Fruit fly (Drosophila melanogaster) whole organism, embryonic: Measurements from ENCODE around the gene Sgs5bis.

ENCODE experiments used
- Aef1 ChIP-seq: fragments of 200-800 bp; sonication (Bioruptor generic); IDR thresholded peaks from 3 replicates; pipeline ENCODE4 v1.3.6; 2022; ENCODE audit warnings: missing biosample characterization, missing genetic modification characterization
- CG10979 ChIP-seq: fragments of 200-800 bp; sonication (Bioruptor generic); optimal IDR thresholded peaks from 2 replicates; lab custom pipeline; 2018; ENCODE audit warnings: missing biosample characterization, mild to moderate bottlenecking, missing genetic modification characterization, moderate library complexity
- CG11398 ChIP-seq: fragments of 200-800 bp; sonication (Bioruptor generic); optimal IDR thresholded peaks from 2 replicates; lab custom pipeline; 2016; ENCODE audit warnings: missing biosample characterization, missing genetic modification characterization
- CG12071 ChIP-seq: fragments of 200-800 bp; sonication (Bioruptor generic); optimal IDR thresholded peaks from 3 replicates; lab custom pipeline; 2018; ENCODE audit warnings: missing biosample characterization, mild to moderate bottlenecking, missing genetic modification characterization
- CG13775 ChIP-seq: fragments of 200-800 bp; sonication (Bioruptor generic); optimal IDR thresholded peaks from 3 replicates; lab custom pipeline; 2017; ENCODE audit warnings: missing biosample characterization, mild to moderate bottlenecking, missing genetic modification characterization
- CG13894 ChIP-seq: fragments of 200-800 bp; sonication (Bioruptor generic); optimal IDR thresholded peaks from 3 replicates; lab custom pipeline; 2018; ENCODE audit warnings: missing biosample characterization, mild to moderate bottlenecking, missing genetic modification characterization, moderate library complexity
- CG14667 ChIP-seq: fragments of 200-800 bp; sonication (Bioruptor generic); IDR thresholded peaks from 2 replicates; pipeline ENCODE4 v1.3.6; 2022; ENCODE audit warnings: missing biosample characterization, missing genetic modification characterization
- CG17568 ChIP-seq: fragments of 200-800 bp; sonication (Bioruptor generic); optimal IDR thresholded peaks from 2 replicates; lab custom pipeline; 2018; ENCODE audit warnings: missing biosample characterization, mild to moderate bottlenecking, missing genetic modification characterization, moderate library complexity
- CG17829 ChIP-seq: fragments of 200-800 bp; optimal IDR thresholded peaks from 2 replicates; lab custom pipeline; 2019; ENCODE audit warnings: missing biosample characterization, mild to moderate bottlenecking, missing genetic modification characterization, moderate library complexity
- CG3065 ChIP-seq: fragments of 200-800 bp; sonication (Bioruptor generic); optimal IDR thresholded peaks from 2 replicates; lab custom pipeline; 2016; ENCODE audit warnings: missing biosample characterization, missing genetic modification characterization
- CG31388 ChIP-seq: fragments of 200-800 bp; sonication (Bioruptor generic); optimal IDR thresholded peaks from 2 replicates; lab custom pipeline; 2016; ENCODE audit warnings: missing biosample characterization, missing genetic modification characterization
- CG3281 ChIP-seq: fragments of 200-800 bp; sonication (Bioruptor generic); optimal IDR thresholded peaks from 3 replicates; lab custom pipeline; 2017; ENCODE audit warnings: missing biosample characterization, mild to moderate bottlenecking, missing genetic modification characterization
- CG33557 ChIP-seq: fragments of 200-800 bp; sonication (Bioruptor generic); optimal IDR thresholded peaks from 2 replicates; lab custom pipeline; 2019; ENCODE audit warnings: missing biosample characterization, mild to moderate bottlenecking, missing genetic modification characterization, moderate library complexity
- CG42726 ChIP-seq: fragments of 200-800 bp; sonication (Bioruptor generic); IDR thresholded peaks from 2 replicates; pipeline ENCODE4 v1.3.6; 2022; ENCODE audit warnings: missing biosample characterization, missing genetic modification characterization; ENCODE audit not compliant: partially characterized antibody
- CG7271 ChIP-seq: fragments of 200-800 bp; sonication (Bioruptor generic); optimal IDR thresholded peaks from 2 replicates; lab custom pipeline; 2018; ENCODE audit warnings: missing biosample characterization, mild to moderate bottlenecking, missing genetic modification characterization, moderate library complexity
- CG7963 ChIP-seq: fragments of 200-800 bp; sonication (Bioruptor generic); IDR thresholded peaks from 3 replicates; pipeline ENCODE4 v1.3.6; 2022; ENCODE audit warnings: missing biosample characterization, missing genetic modification characterization; ENCODE audit not compliant: partially characterized antibody
- CG8089 ChIP-seq: fragments of 200-800 bp; sonication (Bioruptor generic); optimal IDR thresholded peaks from 3 replicates; lab custom pipeline; 2016; ENCODE audit warnings: missing biosample characterization, missing genetic modification characterization
- CG8290 ChIP-seq, 3 experiments: fragments of 200-800 bp; sonication (Bioruptor generic); optimal IDR thresholded peaks; 2 replicates each; lab custom pipeline; 2016 to 2019; ENCODE audit warnings: missing biosample characterization in 3 of 3, missing genetic modification characterization in 3 of 3, mild to moderate bottlenecking in 2 of 3, moderate library complexity in 1 of 3
- CG8359 ChIP-seq: fragments of 200-800 bp; sonication (Bioruptor generic); optimal IDR thresholded peaks from 2 replicates; lab custom pipeline; 2017; ENCODE audit warnings: missing biosample characterization, mild to moderate bottlenecking, missing genetic modification characterization, borderline replicate concordance
- CG8765 ChIP-seq: fragments of 200-800 bp; sonication (Bioruptor generic); IDR thresholded peaks from 2 replicates; pipeline ENCODE4 v1.3.6; 2022; ENCODE audit warnings: missing biosample characterization, missing genetic modification characterization
- Eip74EF ChIP-seq, 2 experiments: fragments of 200-800 bp in 1 of 2; fragments of >200 bp in 1 of 2; sonication (Bioruptor generic) in 1 of 2; optimal IDR thresholded peaks; 2 replicates each; lab custom pipeline; 2017 to 2019; ENCODE audit warnings: missing biosample characterization in 2 of 2, missing genetic modification characterization in 2 of 2, mild to moderate bottlenecking in 1 of 2, moderate library complexity in 1 of 2
- HmgD ChIP-seq: fragments of 200-800 bp; sonication (Bioruptor generic); optimal IDR thresholded peaks from 3 replicates; lab custom pipeline; 2016; ENCODE audit warnings: missing biosample characterization, missing genetic modification characterization
- Oli ChIP-seq: fragments of 200-800 bp; sonication (Bioruptor generic); optimal IDR thresholded peaks from 2 replicates; lab custom pipeline; 2018; ENCODE audit warnings: missing biosample characterization, mild to moderate bottlenecking, missing genetic modification characterization, moderate library complexity
- PHDP ChIP-seq: fragments of 200-800 bp; sonication (Bioruptor generic); optimal IDR thresholded peaks from 3 replicates; lab custom pipeline; 2018; ENCODE audit warnings: missing biosample characterization, mild to moderate bottlenecking, missing genetic modification characterization, moderate library complexity
- Stat92E ChIP-seq, 3 experiments: fragments of >200 bp in 2 of 3; fragments of 200-800 bp in 1 of 3; sonication (Bioruptor generic) in 1 of 3; optimal IDR thresholded peaks; 2 replicates each; lab custom pipeline; 2017 to 2019; ENCODE audit warnings: missing biosample characterization in 3 of 3, missing genetic modification characterization in 3 of 3, mild to moderate bottlenecking in 1 of 3, moderate library complexity in 1 of 3
- al ChIP-seq: fragments of 200-800 bp; sonication (Bioruptor generic); IDR thresholded peaks from 2 replicates; pipeline ENCODE4 v1.3.6; 2022; ENCODE audit warnings: missing biosample characterization, missing genetic modification characterization
- bcd ChIP-seq: fragments of 200-800 bp; sonication (Bioruptor generic); optimal IDR thresholded peaks from 2 replicates; lab custom pipeline; 2017; ENCODE audit warnings: missing biosample characterization, mild to moderate bottlenecking, missing genetic modification characterization
- bowl ChIP-seq: fragments of 200-800 bp; sonication (Bioruptor generic); IDR thresholded peaks from 2 replicates; pipeline ENCODE4 v1.3.6; 2022; ENCODE audit warnings: missing biosample characterization, missing genetic modification characterization
- cad ChIP-seq: fragments of >200 bp; optimal IDR thresholded peaks from 2 replicates; lab custom pipeline; 2017; ENCODE audit warnings: missing biosample characterization, missing genetic modification characterization
- cato ChIP-seq: fragments of 200-800 bp; sonication (Bioruptor generic); optimal IDR thresholded peaks from 2 replicates; lab custom pipeline; 2016; ENCODE audit warnings: missing biosample characterization, missing genetic modification characterization, borderline replicate concordance
- chif ChIP-seq, 2 experiments: fragments of 200-800 bp; sonication (Bioruptor generic); optimal IDR thresholded peaks; 3 replicates each; lab custom pipeline; 2016; ENCODE audit warnings: missing biosample characterization in 2 of 2, missing genetic modification characterization in 2 of 2
- ftz-f1 ChIP-seq: fragments of 200-800 bp; sonication (Bioruptor generic); optimal IDR thresholded peaks from 2 replicates; lab custom pipeline; 2016; ENCODE audit warnings: missing biosample characterization, missing genetic modification characterization
- gro ChIP-seq: fragments of 200-800 bp; sonication (Bioruptor generic); optimal IDR thresholded peaks from 2 replicates; lab custom pipeline; 2016; ENCODE audit warnings: missing biosample characterization, missing genetic modification characterization
- ken ChIP-seq: fragments of 200-800 bp; sonication (Bioruptor generic); IDR thresholded peaks from 3 replicates; pipeline ENCODE4 v1.3.6; 2022; ENCODE audit warnings: missing biosample characterization, missing genetic modification characterization
- lab ChIP-seq: fragments of 200-800 bp; sonication (Bioruptor generic); optimal IDR thresholded peaks from 3 replicates; lab custom pipeline; 2017; ENCODE audit warnings: missing biosample characterization, missing genetic modification characterization, mild to moderate bottlenecking, moderate library complexity, missing genetic modification reagents
- mam ChIP-seq: fragments of 200-800 bp; sonication (Bioruptor generic); optimal IDR thresholded peaks from 3 replicates; lab custom pipeline; 2016; ENCODE audit warnings: missing biosample characterization, missing genetic modification characterization
- odd ChIP-seq: fragments of 200-800 bp; sonication (Bioruptor generic); optimal IDR thresholded peaks from 2 replicates; lab custom pipeline; 2017; ENCODE audit warnings: missing biosample characterization, mild to moderate bottlenecking, missing genetic modification characterization
- pan ChIP-seq, 4 experiments: fragments of >200 bp in 3 of 4; fragments of 200-800 bp in 1 of 4; sonication (Bioruptor generic) in 1 of 4; optimal IDR thresholded peaks in 3 of 4; IDR thresholded peaks in 1 of 4; 2 replicates each; pipeline versions ENCODE4 v1.3.6 to Lab custom; 2017 to 2022; ENCODE audit warnings: missing biosample characterization in 2 of 4, missing genetic modification characterization in 2 of 4, mixed read lengths in 1 of 4
- phol ChIP-seq: fragments of 200-800 bp; sonication (Bioruptor generic); optimal IDR thresholded peaks from 3 replicates; lab custom pipeline; 2018; ENCODE audit warnings: missing biosample characterization, mild to moderate bottlenecking, missing genetic modification characterization, moderate library complexity
- sc ChIP-seq, 3 experiments: fragments of >200 bp in 2 of 3; fragments of 200-800 bp in 1 of 3; sonication (Bioruptor generic) in 1 of 3; optimal IDR thresholded peaks; 2 replicates in 2 of 3; 3 replicates in 1 of 3; lab custom pipeline; 2017; ENCODE audit warnings: mild to moderate bottlenecking in 1 of 3, missing biosample characterization in 1 of 3, missing genetic modification characterization in 1 of 3, missing genetic modification reagents in 1 of 3
- sisA ChIP-seq: fragments of 200-800 bp; sonication (Bioruptor generic); IDR thresholded peaks from 2 replicates; pipeline ENCODE4 v1.3.6; 2022; ENCODE audit warnings: missing biosample characterization, missing genetic modification characterization
- sna ChIP-seq: fragments of 200-800 bp; sonication (Bioruptor generic); IDR thresholded peaks from 2 replicates; pipeline ENCODE4 v1.3.6; 2022; ENCODE audit warnings: missing biosample characterization, missing genetic modification characterization; ENCODE audit not compliant: partially characterized antibody
- tap ChIP-seq: fragments of 200-800 bp; optimal IDR thresholded peaks from 3 replicates; lab custom pipeline; 2019; ENCODE audit warnings: missing biosample characterization, mild to moderate bottlenecking, missing genetic modification characterization, moderate library complexity
- tgo ChIP-seq: fragments of 200-800 bp; sonication (Bioruptor generic); IDR thresholded peaks from 3 replicates; pipeline ENCODE4 v1.3.6; 2022; ENCODE audit warnings: missing biosample characterization, missing genetic modification characterization
- usp ChIP-seq: fragments of >200 bp; optimal IDR thresholded peaks from 2 replicates; lab custom pipeline; 2017; ENCODE audit warnings: missing biosample characterization, missing genetic modification characterization
- vfl ChIP-seq: fragments of 200-800 bp; sonication (Bioruptor generic); optimal IDR thresholded peaks from 2 replicates; lab custom pipeline; 2016; ENCODE audit warnings: missing biosample characterization, missing genetic modification characterization

Sgs5bis gene

DNA sequence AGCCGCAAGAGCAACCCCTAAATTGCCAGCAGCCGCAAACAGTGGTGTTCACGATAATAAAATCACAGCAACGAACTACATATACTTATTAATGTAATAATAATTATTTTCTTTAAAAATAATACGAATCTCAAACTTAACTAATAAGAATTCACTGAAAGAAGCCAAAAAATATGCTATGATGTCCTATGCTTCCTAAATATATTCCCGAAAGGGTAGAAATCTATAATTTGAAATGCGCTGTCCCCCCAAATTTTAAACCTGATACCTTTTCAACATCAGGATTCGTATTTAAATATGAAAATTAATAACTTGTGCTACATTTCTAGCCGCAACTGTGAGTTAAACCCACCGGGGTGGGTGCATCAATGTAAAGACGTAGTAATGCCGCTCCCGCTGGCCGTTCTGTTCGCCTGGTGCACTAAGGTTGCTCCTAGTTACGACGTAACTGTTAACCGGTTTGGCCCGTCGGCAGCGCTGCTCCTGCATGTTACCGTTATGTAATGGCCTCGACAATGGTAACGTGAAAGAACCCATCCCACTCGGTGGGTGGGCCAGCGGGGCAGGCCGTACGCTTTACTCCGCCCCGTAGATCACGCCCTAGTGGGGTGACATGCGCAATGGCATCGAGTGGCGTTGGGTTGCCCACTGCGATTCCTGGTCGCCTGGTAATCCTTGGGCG is 10.2 kb downstream of the Sgs5bis start (continued):
- TF ChIP-seq pan (optimal IDR thresholded peaks at IDR 0.05; lab: Kevin White, UChicago) = no peak
- no peak for TF ChIP-seq pan (GFP tag; optimal IDR thresholded peaks at IDR 0.05 in 1 of 2, IDR thresholded peaks at IDR 0.05 in 1 of 2)
- no peak for TF ChIP-seq gro (GFP tag; lab: Kevin White, UChicago)
- peak in 1 of 2 experiments; percentile 81 for TF ChIP-seq Eip74EF (GFP tag; optimal IDR thresholded peaks at IDR 0.05; lab: Kevin White, UChicago)
- TF ChIP-seq CG8089 (GFP tag; lab: Kevin White, UChicago) = peak; percentile 6
- 0 out of 2 replicates have a peak, but pooled peaks have one; percentile 39 for TF ChIP-seq al (GFP tag; lab: Robert Waterston, UW)
- TF ChIP-seq CG7271 (tag; lab: Kevin White, UChicago) = peak; percentile 69
- peak; percentile 82 for TF ChIP-seq bcd
- no peak for TF ChIP-seq cad
- no peak for TF ChIP-seq ken (GFP tag; lab: Robert Waterston, UW)
- no peak for TF ChIP-seq CG3065 (GFP tag; lab: Kevin White, UChicago)
- peak; percentile 65; the same call in 1 of the 2 replicates for TF ChIP-seq sisA (GFP tag; lab: Robert Waterston, UW)
- peak; percentile 83 for TF ChIP-seq odd (GFP tag; lab: Kevin White, UChicago)
- no peak for TF ChIP-seq usp
- TF ChIP-seq CG13775 (GFP tag; lab: Kevin White, UChicago) = peak; percentile 88
- TF ChIP-seq CG13894 = peak; percentile 12
- peak; percentile 85 for TF ChIP-seq CG33557 (GFP tag; lab: Kevin White, UChicago)
- TF ChIP-seq chif (GFP tag; optimal IDR thresholded peaks at IDR 0.05; lab: Kevin White, UChicago) = peak; percentile 12 to 56
- no peak for TF ChIP-seq bowl
- TF ChIP-seq CG31388 (GFP tag; lab: Kevin White, UChicago) = peak; percentile 56
- no peak for TF ChIP-seq Stat92E (GFP tag; optimal IDR thresholded peaks at IDR 0.05; lab: Kevin White, UChicago)
- TF ChIP-seq CG11398 = no peak
- TF ChIP-seq CG14667 (GFP tag; lab: Robert Waterston, UW) = peak; percentile 22; the same call in 1 of the 2 replicates
- TF ChIP-seq CG3281 (GFP tag; lab: Kevin White, UChicago) = peak; percentile 84
- TF ChIP-seq cato (GFP tag; lab: Kevin White, UChicago) = peak; percentile 20
- TF ChIP-seq tgo (GFP tag; lab: Robert Waterston, UW) = peak; percentile 62; the same call in 2 of the 3 replicates
- peak; percentile 46; the same call in 2 of the 3 replicates for TF ChIP-seq Aef1 (GFP tag; lab: Robert Waterston, UW)
- peak; percentile 84 for TF ChIP-seq lab (GFP tag; lab: Kevin White, UChicago)
- TF ChIP-seq CG8290 (GFP tag; optimal IDR thresholded peaks at IDR 0.05; lab: Kevin White, UChicago) = peak; percentile 70
- TF ChIP-seq CG8290 (tag; optimal IDR thresholded peaks at IDR 0.05; lab: Kevin White, UChicago) = peak in 1 of 2 experiments; percentile 53
- TF ChIP-seq CG8765 (GFP tag; lab: Robert Waterston, UW) = peak; percentile 74
- no peak for TF ChIP-seq sc (optimal IDR thresholded peaks at IDR 0.05; lab: Kevin White, UChicago)
- peak; percentile 77 for TF ChIP-seq sc (GFP tag; optimal IDR thresholded peaks at IDR 0.05; lab: Kevin White, UChicago)
- TF ChIP-seq CG17829 (tag; lab: Kevin White, UChicago) = peak; percentile 91
- TF ChIP-seq CG7963 (GFP tag; lab: Robert Waterston, UW) = no peak
- peak; percentile 41; the same call in 1 of the 2 replicates for TF ChIP-seq sna (GFP tag; lab: Robert Waterston, UW)
- peak; percentile 14 for TF ChIP-seq mam (GFP tag; lab: Kevin White, UChicago)
- TF ChIP-seq tap (tag; lab: Kevin White, UChicago) = peak; percentile 76
- TF ChIP-seq vfl (GFP tag; lab: Kevin White, UChicago) = no peak
- peak; percentile 94 for TF ChIP-seq CG10979
- no peak for TF ChIP-seq CG12071 (GFP tag; lab: Kevin White, UChicago)
- peak; percentile 7 for TF ChIP-seq HmgD
- TF ChIP-seq ftz-f1 (GFP tag; lab: Kevin White, UChicago) = no peak
- peak; percentile 79 for TF ChIP-seq CG17568 (GFP tag; lab: Kevin White, UChicago)
- peak; percentile 83 for TF ChIP-seq PHDP (tag; lab: Kevin White, UChicago)
- no peak for TF ChIP-seq CG42726 (GFP tag; lab: Robert Waterston, UW)
- TF ChIP-seq Oli (tag; lab: Kevin White, UChicago) = peak; percentile 89
- TF ChIP-seq CG8359 (GFP tag; lab: Kevin White, UChicago) = peak; percentile 77
- peak; percentile 89 for TF ChIP-seq phol (tag; lab: Kevin White, UChicago)
